Fruit fly (Drosophila melanogaster): ENCODE data around the gene CG32214.

dm6 chr3L:19495991-19496588, 28.9 kb downstream of the CG32214 start:
- TF ChIP-seq CTCF (optimal IDR thresholded peaks at IDR 0.05) = no peak
- TF ChIP-seq CG8478 (optimal IDR thresholded peaks at IDR 0.05) = no peak
